Worm (Caenorhabditis elegans) whole organism, late embryonic: ENCODE results near the gene ZK686.1.

Source experiments
- T23F11.4 ChIP-seq: fragments of 200-800 bp; sonication (Bioruptor generic); optimal IDR thresholded peaks from 2 replicates; lab custom pipeline; 2018; ENCODE audit warnings: mild to moderate bottlenecking, missing genetic modification characterization, missing compliant biosample characterization
- ama-1 ChIP-seq: fragments of 150-350 bp; optimal IDR thresholded peaks from 2 replicates; lab custom pipeline; 2014
- ceh-19 ChIP-seq: fragments of 200-800 bp; sonication (Bioruptor generic); optimal IDR thresholded peaks from 2 replicates; lab custom pipeline; 2018; ENCODE audit warnings: mild to moderate bottlenecking, missing genetic modification characterization, missing compliant biosample characterization
- ceh-2 ChIP-seq: sonication (generic microtip); optimal IDR thresholded peaks from 2 replicates; lab custom pipeline; 2016; ENCODE audit warnings: missing genotype, missing genetic modification characterization, missing compliant biosample characterization
- ceh-34 ChIP-seq: sonication (generic microtip); optimal IDR thresholded peaks from 2 replicates; lab custom pipeline; 2016; ENCODE audit warnings: mild to moderate bottlenecking, missing genetic modification characterization, missing compliant biosample characterization
- pha-4 ChIP-seq: fragments of 150-350 bp; optimal IDR thresholded peaks from 2 replicates; lab custom pipeline; 2018; ENCODE audit warnings: missing biosample characterization, missing genetic modification reagents, missing genetic modification characterization

DNA sequence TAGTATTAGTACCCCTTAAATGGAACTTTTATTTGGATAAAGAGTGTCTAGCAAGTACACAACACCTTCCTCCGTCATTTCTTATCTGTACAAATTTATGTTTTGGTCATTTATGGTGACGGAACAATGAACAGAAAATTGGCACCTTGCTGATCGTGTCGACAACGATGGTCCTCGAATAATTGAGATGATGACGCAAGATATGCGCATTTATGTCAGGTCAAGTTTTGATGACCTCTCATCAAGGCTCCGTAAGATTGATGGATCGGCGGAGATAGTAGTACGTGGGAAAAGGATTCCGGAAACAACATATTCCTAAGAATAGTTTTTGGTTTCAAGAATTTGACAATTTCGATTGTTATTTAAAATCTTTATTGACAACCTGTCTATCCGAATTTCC lies 38.8 kb upstream of the ZK686.1 start:
- TF ChIP-seq ama-1 (lab: Kevin White, UChicago) (no peak), ceh-19 (GFP tag; lab: Kevin White, UChicago) (no peak), pha-4 (tag; lab: Kevin White, UChicago) (no peak), ceh-2 (no peak), ceh-34 (tag; lab: Kevin White, UChicago) (no peak), T23F11.4 (GFP tag; lab: Kevin White, UChicago) (no peak)
